Worm (Caenorhabditis elegans) whole organism, midembryonic: ENCODE data around the gene F57G8.7.

ENCODE experiments used
- T22C8.4 ChIP-seq: fragments of 200-800 bp; sonication (Bioruptor generic); IDR thresholded peaks from 2 replicates; pipeline ENCODE4 v1.3.6; 2022; ENCODE audit warnings: missing genetic modification characterization, missing compliant biosample characterization
- cog-1 ChIP-seq: sonication (generic microtip); optimal IDR thresholded peaks from 2 replicates; lab custom pipeline; 2016; ENCODE audit warnings: missing genetic modification characterization, missing compliant biosample characterization
- flt-1 ChIP-seq: fragments of 200-800 bp; sonication (Bioruptor generic); IDR thresholded peaks from 2 replicates; pipeline ENCODE4 v1.3.6; 2022; ENCODE audit warnings: missing genetic modification characterization, missing compliant biosample characterization
- klf-2 ChIP-seq: fragments of 200-800 bp; sonication (Bioruptor generic); conservative IDR thresholded peaks from 2 replicates; pipeline ENCODE4 v1.3.6; 2022; ENCODE audit warnings: missing genetic modification reagents, missing genetic modification characterization, missing compliant biosample characterization
- med-1 ChIP-seq: sonication (generic microtip); optimal IDR thresholded peaks from 2 replicates; lab custom pipeline; 2017; ENCODE audit warnings: missing genetic modification characterization, mild to moderate bottlenecking, missing compliant biosample characterization, antibody characterized with exemption, missing genetic modification reagents; ENCODE audit not compliant: insufficient read depth
- ref-1 ChIP-seq: fragments of 200-800 bp; sonication (Bioruptor generic); conservative IDR thresholded peaks from 2 replicates; pipeline ENCODE4 v1.3.6; 2022; ENCODE audit warnings: missing genetic modification reagents, missing genetic modification characterization, missing compliant biosample characterization
- tab-1 ChIP-seq: fragments of 200-800 bp; sonication (Bioruptor generic); IDR thresholded peaks from 2 replicates; pipeline ENCODE4 v1.3.6; 2022; ENCODE audit warnings: missing genetic modification characterization, missing compliant biosample characterization
- ztf-23 ChIP-seq: fragments of 200-800 bp; sonication (Bioruptor generic); IDR thresholded peaks from 2 replicates; pipeline ENCODE4 v1.3.6; 2022; ENCODE audit warnings: missing genetic modification reagents, missing genetic modification characterization, missing compliant biosample characterization
- ztf-29 ChIP-seq: fragments of 200-800 bp; sonication (Bioruptor generic); IDR thresholded peaks from 2 replicates; pipeline ENCODE4 v1.3.6; 2022; ENCODE audit warnings: missing genetic modification reagents, missing genetic modification characterization, missing compliant biosample characterization

Gene F57G8.7

DNA sequence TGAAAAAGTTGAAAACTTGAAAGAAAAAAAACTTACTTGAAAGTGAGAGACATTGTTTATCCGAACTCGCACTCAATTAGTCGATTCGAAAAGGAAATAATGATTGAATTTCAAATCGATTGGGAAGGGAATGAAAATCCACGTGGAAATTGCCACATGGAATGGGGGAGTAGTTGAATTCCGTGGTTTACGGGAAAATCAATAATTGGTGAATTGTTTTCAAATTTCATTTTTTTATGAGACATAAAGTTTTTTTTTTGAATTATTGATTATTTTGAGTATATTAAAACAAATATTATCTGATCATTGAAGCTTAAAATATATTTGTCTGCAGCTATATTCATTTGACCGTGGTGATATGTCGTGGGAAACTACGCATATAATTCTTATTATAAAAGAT, 48.9 kb downstream of the F57G8.7 start, which contains the start of gene F13A7.1:
F13A7.1 (minus strand) TSS at position 101 of the 400 bp plus-strand sequence.
- TF ChIP-seq ztf-29 (GFP tag; lab: Robert Waterston, UW): no peak
- TF ChIP-seq cog-1 (tag; lab: Kevin White, UChicago): no peak
- no peak for TF ChIP-seq ztf-23 (GFP tag; lab: Robert Waterston, UW)
- no peak for TF ChIP-seq med-1 (GFP tag; lab: Kevin White, UChicago)
- no peak for TF ChIP-seq flt-1 (GFP tag; lab: Robert Waterston, UW)
- no peak for TF ChIP-seq tab-1 (GFP tag; lab: Robert Waterston, UW)
- no peak for TF ChIP-seq klf-2 (GFP tag; lab: Robert Waterston, UW)
- TF ChIP-seq ref-1: no peak
- TF ChIP-seq T22C8.4 (GFP tag; lab: Robert Waterston, UW): no peak
